Worm (Caenorhabditis elegans) whole organism, L4 larva: ENCODE results near the gene pqbp-1.1.

ENCODE experiments used
- D1046.2 ChIP-seq: fragments of 200-800 bp; sonication (Bioruptor generic); IDR thresholded peaks from 2 replicates; pipeline ENCODE4 v1.3.6; 2022; ENCODE audit warnings: missing genetic modification characterization, missing compliant biosample characterization
- aly-2 ChIP-seq: sonication (generic microtip); optimal IDR thresholded peaks from 2 replicates; lab custom pipeline; 2018; ENCODE audit warnings: missing biosample characterization, missing genetic modification characterization
- ceh-32 ChIP-seq: sonication (generic microtip); optimal IDR thresholded peaks from 2 replicates; lab custom pipeline; 2016; ENCODE audit warnings: mild to moderate bottlenecking, missing genetic modification characterization, missing compliant biosample characterization; ENCODE audit not compliant: poor library complexity
- lim-7 ChIP-seq: fragments of 200-800 bp; sonication (Bioruptor generic); IDR thresholded peaks from 2 replicates; pipeline ENCODE4 v1.3.6; 2022; ENCODE audit warnings: missing genetic modification characterization, missing compliant biosample characterization
- lin-38 ChIP-seq: fragments of 200-800 bp; sonication (Bioruptor generic); IDR thresholded peaks from 2 replicates; pipeline ENCODE4 v1.3.6; 2022; ENCODE audit warnings: missing genetic modification reagents, missing genetic modification characterization, missing compliant biosample characterization
- lir-3 ChIP-seq: sonication (generic microtip); optimal IDR thresholded peaks from 2 replicates; lab custom pipeline; 2016; ENCODE audit warnings: mild to moderate bottlenecking, missing genetic modification characterization, missing compliant biosample characterization
- madf-5 ChIP-seq, 2 experiments: fragments of 200-800 bp; sonication (Bioruptor generic); IDR thresholded peaks; 2 replicates each; pipeline ENCODE4 v1.3.6; 2022; ENCODE audit warnings: missing compliant biosample characterization in 2 of 2, missing genetic modification characterization in 2 of 2
- nhr-102 ChIP-seq: sonication (generic microtip); optimal IDR thresholded peaks from 2 replicates; lab custom pipeline; 2016; ENCODE audit warnings: mild to moderate bottlenecking, missing genetic modification characterization, moderate library complexity, missing compliant biosample characterization
- saeg-2 ChIP-seq: fragments of 200-800 bp; sonication (Bioruptor generic); IDR thresholded peaks from 2 replicates; pipeline ENCODE4 v1.3.6; 2022; ENCODE audit warnings: missing genetic modification reagents, missing genetic modification characterization, missing compliant biosample characterization
- spr-3 ChIP-seq: fragments of 200-800 bp; sonication (Bioruptor generic); optimal IDR thresholded peaks from 2 replicates; lab custom pipeline; 2018; ENCODE audit warnings: mild to moderate bottlenecking, missing genetic modification characterization, missing compliant biosample characterization
- unc-39 ChIP-seq: sonication (generic microtip); optimal IDR thresholded peaks from 2 replicates; lab custom pipeline; 2017; ENCODE audit warnings: missing biosample characterization, missing genetic modification characterization
- unc-62 ChIP-seq, 3 experiments: fragments of 150-350 bp in 1 of 3; sonication (generic microtip); optimal IDR thresholded peaks in 2 of 3; peaks in 1 of 3; 1 replicate in 1 of 3; 2 replicates in 2 of 3; lab custom pipeline; 2014 to 2017; ENCODE audit warnings: missing biosample characterization in 3 of 3, missing genetic modification characterization in 3 of 3, missing genetic modification reagents in 3 of 3, missing genotype in 1 of 3

- TF ChIP-seq unc-39 (tag; lab: Kevin White, UChicago) (no peak), ceh-32 (tag; lab: Kevin White, UChicago) (no peak), lin-38 (no peak), D1046.2 (GFP tag; lab: Robert Waterston, UW) (no peak), spr-3 (no peak), madf-5 (GFP tag; IDR thresholded peaks at IDR 0.05; lab: Robert Waterston, UW) (no peak), nhr-102 (tag; lab: Kevin White, UChicago) (no peak), aly-2 (no peak), saeg-2 (GFP tag; lab: Robert Waterston, UW) (no peak), lim-7 (GFP tag; lab: Robert Waterston, UW) (no peak), lir-3 (tag; lab: Kevin White, UChicago) (no peak), unc-62 (GFP tag; optimal IDR thresholded peaks at IDR 0.05 in 1 of 2; lab: Kevin White, UChicago) (no peak), unc-62 (tag; optimal IDR thresholded peaks at IDR 0.05; lab: Kevin White, UChicago) (no peak)
Measured at ce11 chrIV:244843-245242, 16.6 kb downstream of the pqbp-1.1 start, which contains the start of gene aass-1.
